Worm (Caenorhabditis elegans) whole organism, late embryonic: ENCODE data around the gene nuo-3.

Source experiments
- ceh-31 ChIP-seq: sonication (generic microtip); optimal IDR thresholded peaks from 2 replicates; lab custom pipeline; 2016; ENCODE audit warnings: missing genetic modification characterization, missing compliant biosample characterization
- dmd-4 ChIP-seq: sonication (generic microtip); optimal IDR thresholded peaks from 2 replicates; lab custom pipeline; 2016; ENCODE audit warnings: borderline replicate concordance, missing genetic modification characterization, missing compliant biosample characterization
- fkh-6 ChIP-seq: sonication (generic microtip); optimal IDR thresholded peaks from 2 replicates; lab custom pipeline; 2016; ENCODE audit warnings: missing genetic modification characterization, missing compliant biosample characterization
- mec-3 ChIP-seq: sonication (generic microtip); optimal IDR thresholded peaks from 2 replicates; lab custom pipeline; 2016; ENCODE audit warnings: borderline replicate concordance, missing genetic modification characterization, missing compliant biosample characterization
- nfya-1 ChIP-seq: sonication (generic microtip); optimal IDR thresholded peaks from 2 replicates; lab custom pipeline; 2017; ENCODE audit warnings: missing genetic modification characterization, mild to moderate bottlenecking, missing compliant biosample characterization, antibody characterized with exemption, moderate library complexity
- syd-9 ChIP-seq: sonication (generic microtip); optimal IDR thresholded peaks from 2 replicates; lab custom pipeline; 2016; ENCODE audit warnings: mild to moderate bottlenecking, missing genetic modification characterization, moderate library complexity, missing compliant biosample characterization

ce11 chrIV:14757786-14758185 is 39.6 kb downstream of the nuo-3 start:
- TF ChIP-seq syd-9 (tag; lab: Kevin White, UChicago) (no peak), dmd-4 (tag; lab: Kevin White, UChicago) (no peak), mec-3 (tag; lab: Kevin White, UChicago) (no peak), fkh-6 (tag; lab: Kevin White, UChicago) (no peak), nfya-1 (no peak), ceh-31 (tag; lab: Kevin White, UChicago) (no peak)
